Fruit fly (Drosophila melanogaster): Measurements from ENCODE around the gene IPIP.

dm6 chr2L:6022793-6023192, 25.0 kb upstream of the IPIP start:
- TF ChIP-seq Lpt (GFP tag; optimal IDR thresholded peaks at IDR 0.05) (peak; percentile 38), CG10669 (GFP tag; optimal IDR thresholded peaks at IDR 0.05) (peak; percentile 73)
